Worm (Caenorhabditis elegans) whole organism, dauer: ENCODE results near the gene sra-10.
"Not testable (repeated sequence)": the region's sequence is repeated elsewhere in the genome, so short reads cannot be mapped to it uniquely, and the experiment has no call there.

Experiments used
- unc-62 ChIP-seq: sonication (generic microtip); optimal IDR thresholded peaks from 2 replicates; lab custom pipeline; 2017; ENCODE audit warnings: missing biosample characterization, missing genetic modification reagents, missing genetic modification characterization

sra-10 gene

DNA sequence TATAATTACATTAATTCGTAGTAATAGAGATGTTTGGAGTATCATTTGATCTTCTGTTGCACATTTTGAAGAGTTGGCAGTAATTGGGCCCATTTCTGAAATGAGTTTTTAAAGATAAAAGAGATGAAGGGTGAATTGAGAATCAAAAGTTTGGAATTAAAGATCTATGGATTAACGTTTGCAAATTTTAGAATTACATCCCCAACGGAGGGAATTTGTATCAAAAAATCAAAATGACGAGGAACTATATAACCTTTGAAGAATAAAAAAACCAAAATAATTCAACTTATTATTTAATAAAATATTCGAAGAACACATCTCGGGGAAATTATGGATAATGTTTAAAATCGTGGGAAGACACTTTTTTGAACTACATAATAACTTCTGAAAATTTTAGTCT is at the start of gene sra-10:
Gene sra-10, minus strand, starts transcription at position 101 of the 400 bp plus-strand sequence.
- TF ChIP-seq unc-62 (GFP tag; lab: Kevin White, UChicago): no peak

DNA sequence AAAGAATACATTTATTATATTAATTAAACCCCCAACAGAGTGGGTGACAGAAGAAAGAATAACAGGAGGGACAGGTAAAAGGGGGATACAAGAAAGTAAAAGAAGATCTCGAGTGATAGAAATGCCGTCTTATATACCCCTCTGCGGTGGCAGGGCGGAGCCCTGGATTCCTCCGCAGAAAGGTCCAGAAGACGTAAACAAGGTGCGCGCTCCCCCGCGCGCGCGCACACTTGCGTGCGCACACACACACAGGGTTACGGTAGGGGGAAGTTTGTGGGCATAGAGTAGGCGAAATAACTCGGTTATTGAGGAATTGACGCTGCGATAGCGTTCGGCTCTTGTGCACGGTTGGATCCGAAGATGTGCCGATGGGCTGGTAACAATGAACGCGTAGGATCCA is 47.0 kb upstream of the sra-10 start, which contains the start of gene R03D7.15:
Gene R03D7.15, plus strand, starts transcription at position 299 of the 400 bp plus-strand sequence.
- not testable (repeated sequence) for TF ChIP-seq unc-62 (GFP tag; lab: Kevin White, UChicago)

DNA sequence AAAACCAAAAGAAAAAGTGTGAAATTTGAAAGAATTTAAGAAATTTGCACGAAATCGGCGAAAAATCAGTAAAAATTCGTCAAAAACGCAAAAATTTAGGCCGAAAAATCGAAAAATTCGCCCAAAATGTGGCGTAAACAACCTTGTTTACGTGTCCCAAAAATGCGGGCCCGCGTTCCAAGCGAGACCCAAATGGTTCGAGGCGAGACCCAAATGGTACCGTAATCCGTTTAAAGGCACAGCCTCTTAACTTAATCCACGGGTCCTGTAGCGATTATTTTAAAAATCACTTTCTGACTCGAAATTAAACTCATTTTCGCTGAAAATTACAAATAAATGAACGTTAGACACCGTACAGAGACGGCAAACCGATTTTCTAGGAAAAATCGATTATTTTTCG is 40.4 kb upstream of the sra-10 start:
- TF ChIP-seq unc-62 (GFP tag; lab: Kevin White, UChicago): no peak

DNA sequence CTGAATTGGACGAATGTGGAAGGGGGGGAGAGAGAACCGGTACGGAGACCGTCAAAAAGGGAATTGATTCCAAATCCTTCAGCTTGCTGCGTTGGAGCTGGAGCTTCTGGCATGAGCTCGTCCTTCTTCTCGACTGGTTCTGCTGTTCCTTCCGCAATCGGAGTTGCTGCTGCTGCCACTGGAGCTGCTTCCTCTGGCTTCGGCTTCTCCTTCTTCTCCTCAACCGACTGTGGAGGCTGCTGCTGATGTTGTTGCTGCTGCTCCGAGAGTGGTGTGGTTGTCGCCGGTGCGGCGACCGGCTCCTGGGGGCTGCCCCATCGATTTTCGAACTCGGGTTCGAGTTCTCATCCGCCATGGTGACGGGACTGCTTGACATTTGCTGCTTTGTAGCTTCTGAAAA is 39.9 kb upstream of the sra-10 start, which contains the start of gene R03D7.2:
Gene R03D7.2, minus strand, starts transcription at position 399 of the 400 bp plus-strand sequence.
- no peak for TF ChIP-seq unc-62 (GFP tag; lab: Kevin White, UChicago)

DNA sequence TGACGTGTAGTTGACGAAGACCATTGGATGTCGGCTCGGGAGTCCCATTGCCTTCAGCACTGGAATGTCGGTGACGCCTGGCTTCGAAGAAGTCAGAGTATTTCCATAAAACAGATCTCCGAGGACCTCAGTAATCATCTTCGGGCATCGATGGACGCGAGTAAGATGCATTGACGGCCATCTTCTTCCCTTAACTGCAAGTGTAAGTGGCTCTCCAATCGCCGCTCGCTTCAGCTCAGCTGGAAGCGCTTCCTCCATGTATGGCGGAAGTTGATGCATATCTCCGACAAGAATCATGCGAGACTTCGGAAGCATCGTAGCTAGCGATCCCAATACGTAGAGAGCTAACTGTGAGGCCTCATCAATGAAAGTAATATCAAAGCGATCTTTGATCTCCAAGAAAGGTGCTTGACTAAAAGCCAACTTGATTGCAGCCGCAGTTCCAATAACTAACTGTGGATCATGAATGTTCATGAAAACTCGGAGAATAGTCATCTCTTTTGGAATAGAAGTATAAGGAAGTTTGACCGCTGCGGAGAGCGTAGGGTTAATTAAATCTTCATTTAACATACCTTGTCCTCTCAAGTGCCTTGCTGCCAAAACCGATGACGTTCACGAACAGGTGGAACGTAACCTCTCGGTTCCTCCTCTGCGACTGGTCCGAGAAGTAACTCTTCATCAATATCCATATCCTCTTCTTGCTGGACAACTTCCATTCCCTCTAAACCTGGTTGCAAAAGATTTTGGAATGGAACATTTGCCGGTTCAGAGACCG is 39.2 kb upstream of the sra-10 start:
- TF ChIP-seq unc-62 (GFP tag; lab: Kevin White, UChicago): no peak

DNA sequence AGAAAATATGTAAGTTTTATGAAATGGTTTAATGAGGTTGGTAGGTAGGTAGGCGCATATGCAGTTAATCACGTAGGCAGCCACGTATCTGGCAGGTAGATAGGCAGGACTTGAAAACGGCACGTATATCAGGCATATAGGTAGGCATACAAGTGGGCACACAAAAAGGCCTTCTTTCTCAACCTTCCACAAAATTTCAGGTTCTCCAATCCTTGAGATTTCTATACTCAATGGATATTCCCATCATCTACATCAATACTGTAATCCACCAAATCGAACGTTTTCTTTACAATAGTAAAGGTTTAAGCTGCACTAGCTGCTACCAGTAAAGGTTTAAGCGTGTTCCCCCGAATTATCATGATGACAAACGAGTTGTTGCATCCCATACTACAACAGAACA is 37.4 kb upstream of the sra-10 start:
- no peak for TF ChIP-seq unc-62 (GFP tag; lab: Kevin White, UChicago)

DNA sequence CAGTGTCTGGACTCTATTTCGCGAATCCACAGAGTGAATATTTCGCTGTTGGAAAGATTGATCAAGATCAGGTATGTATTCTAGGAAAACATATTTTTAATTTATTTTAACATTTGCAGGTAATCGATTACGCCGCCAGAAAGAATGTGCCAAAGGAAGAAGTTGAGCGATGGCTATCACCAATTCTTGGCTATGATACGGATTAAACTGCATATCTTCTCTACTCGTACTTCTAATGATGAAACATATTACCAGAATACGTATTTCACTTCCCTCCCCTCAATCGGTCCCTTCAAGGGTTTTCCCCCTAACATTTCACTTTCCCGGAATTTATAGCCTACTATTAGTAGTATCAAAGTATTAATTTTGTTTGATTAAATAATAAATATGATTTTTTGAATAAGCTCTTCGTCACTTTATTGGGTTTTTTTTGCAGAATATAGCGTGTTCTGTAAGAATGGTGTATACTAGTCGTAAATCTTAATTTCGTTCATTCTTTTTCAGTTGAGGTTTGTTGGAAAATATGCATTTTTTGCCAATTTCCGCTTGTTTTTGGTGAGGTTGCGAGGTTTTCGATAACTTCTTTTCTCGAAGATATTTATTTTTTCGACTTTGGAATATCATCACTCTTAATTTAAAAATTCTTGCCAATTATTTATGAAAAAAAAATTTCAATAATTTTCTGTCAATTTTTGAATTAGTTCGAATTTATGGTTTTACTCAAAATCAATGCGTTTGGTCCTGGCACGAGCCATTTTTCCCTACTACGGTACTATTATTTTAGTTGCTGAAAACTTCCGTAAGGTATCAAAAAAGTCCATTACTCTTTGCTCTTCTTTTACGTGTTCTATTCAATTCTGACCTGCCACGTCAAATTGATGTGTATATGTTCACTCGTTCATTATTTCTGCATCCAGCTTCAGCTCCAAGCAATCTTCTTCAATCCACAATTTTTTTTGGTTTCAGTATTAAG is 36.1 kb upstream of the sra-10 start:
- no peak for TF ChIP-seq unc-62 (GFP tag; lab: Kevin White, UChicago)

DNA sequence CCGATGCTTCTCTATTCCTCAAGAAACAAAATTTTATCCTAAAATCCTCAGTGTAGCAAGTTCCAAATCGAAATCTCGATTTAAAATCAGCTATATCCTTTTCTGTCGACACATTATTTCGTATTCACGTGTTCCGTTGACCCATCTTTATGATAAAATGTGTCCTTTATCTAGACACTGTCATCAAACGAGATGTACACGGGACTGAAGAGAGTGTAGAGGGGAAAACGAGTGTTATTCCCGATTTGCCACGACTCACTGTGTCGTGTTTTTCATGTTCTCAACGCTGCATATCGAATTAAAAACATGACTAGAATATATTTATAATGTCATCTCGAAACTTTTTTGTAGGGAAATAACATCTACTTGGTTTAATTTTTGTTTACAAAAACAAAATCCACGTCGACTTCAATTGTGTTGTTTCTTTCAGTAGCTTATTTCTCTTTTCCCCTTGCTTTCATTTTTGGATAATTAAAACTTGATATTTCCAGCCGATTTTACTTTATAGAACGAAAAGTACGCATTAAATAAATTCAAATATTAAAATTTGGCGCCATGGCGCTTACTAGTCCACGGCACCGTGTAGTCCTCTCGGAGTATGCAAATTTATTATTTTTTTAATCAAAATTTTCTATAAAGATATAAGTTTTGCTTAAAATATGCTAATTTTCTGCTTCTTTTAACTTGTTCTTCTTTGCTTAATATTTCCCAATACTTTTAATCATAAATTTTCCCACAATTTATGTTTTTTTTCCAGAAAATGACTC is 31.1 kb upstream of the sra-10 start, which contains the start of gene metr-1:
Gene metr-1, plus strand, starts transcription at position 758 of the 767 bp plus-strand sequence.
- no peak for TF ChIP-seq unc-62 (GFP tag; lab: Kevin White, UChicago)

DNA sequence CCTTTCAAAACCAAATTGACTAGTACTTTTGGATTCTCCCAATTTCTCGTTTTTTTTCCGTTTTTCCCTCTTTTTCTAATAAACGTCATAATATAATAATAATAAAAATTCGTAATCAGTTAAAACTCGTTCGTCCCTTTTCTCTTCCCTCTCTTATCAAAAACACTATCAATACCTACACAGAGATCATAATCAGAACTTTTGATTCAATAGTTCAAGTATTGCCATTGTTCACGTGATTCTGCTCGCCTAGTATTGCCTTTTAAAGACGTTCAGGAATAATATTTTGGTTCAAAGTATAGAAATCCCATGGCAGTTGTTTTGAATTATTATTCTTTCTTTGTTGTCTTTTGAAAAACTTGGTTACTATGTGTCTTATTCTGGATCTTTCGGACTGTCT is 29.8 kb upstream of the sra-10 start:
- TF ChIP-seq unc-62 (GFP tag; lab: Kevin White, UChicago): no peak

DNA sequence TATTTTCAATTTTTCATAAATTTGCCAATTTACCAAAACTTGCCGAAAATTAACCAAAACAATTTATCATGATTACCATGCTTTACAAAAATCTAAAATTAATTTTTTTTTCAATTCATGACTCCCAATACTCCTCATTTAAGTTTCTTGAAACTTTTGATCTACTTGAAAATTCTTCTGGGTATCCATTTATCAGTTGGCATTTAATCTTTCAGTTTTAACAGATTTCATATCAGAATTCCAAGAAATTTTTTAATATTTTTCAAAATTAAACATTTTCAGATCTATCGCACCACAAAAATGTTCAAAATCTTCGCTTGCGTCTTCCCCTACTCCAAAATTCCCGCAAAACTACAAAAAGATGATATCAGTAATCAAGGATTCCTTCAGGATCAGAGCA is 29.1 kb upstream of the sra-10 start, which contains the start of gene Y19D2B.2:
Gene Y19D2B.2, plus strand, starts transcription at position 301 of the 400 bp plus-strand sequence.
- no peak for TF ChIP-seq unc-62 (GFP tag; lab: Kevin White, UChicago)

DNA sequence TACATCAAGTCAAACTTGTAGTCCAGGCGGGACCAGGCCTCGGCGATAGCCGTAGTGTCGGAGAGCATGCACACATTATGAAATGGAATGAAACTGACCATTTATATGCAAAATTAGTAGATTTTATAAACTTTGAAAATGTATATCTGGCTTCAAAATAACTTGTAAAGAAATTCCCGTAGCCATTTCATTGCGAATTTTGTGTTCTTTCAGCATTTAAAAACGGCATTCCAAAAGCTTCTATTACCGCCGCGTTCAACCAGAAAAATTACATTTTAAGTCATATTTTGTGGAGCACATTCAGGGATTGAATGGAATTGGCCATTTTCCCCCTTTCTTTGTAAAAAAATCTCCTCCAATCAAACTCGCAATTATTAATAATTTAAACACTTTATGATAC is 28.0 kb upstream of the sra-10 start, which contains the start of gene Y19D2B.1:
Gene Y19D2B.1, minus strand, starts transcription at position 101 of the 400 bp plus-strand sequence.
- not testable (repeated sequence) for TF ChIP-seq unc-62 (GFP tag; lab: Kevin White, UChicago)

DNA sequence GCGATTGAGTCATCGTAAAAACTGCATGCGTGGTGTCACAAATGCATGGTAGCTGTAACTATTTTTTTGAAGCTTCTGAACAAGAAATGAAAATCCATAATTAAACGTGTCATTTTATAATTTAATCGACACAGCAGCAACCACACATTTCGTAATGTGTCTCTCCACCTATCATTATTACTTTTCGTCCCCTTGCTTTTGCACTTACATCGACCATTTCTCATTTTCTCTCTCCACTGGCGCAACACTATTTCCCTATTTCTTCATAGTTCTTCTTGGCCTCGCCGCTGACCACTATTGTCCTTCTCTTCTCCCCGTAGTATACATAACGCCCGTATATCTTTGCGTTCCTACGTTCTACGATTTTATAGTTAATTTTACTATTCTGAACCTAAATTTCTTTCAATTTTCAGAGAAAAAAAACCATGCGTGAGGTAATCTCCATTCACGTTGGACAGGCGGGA is 23.4 kb upstream of the sra-10 start, which contains the start of gene tba-4:
Gene tba-4, plus strand, starts transcription at position 414 of the 464 bp plus-strand sequence.
- no peak for TF ChIP-seq unc-62 (GFP tag; lab: Kevin White, UChicago)

DNA sequence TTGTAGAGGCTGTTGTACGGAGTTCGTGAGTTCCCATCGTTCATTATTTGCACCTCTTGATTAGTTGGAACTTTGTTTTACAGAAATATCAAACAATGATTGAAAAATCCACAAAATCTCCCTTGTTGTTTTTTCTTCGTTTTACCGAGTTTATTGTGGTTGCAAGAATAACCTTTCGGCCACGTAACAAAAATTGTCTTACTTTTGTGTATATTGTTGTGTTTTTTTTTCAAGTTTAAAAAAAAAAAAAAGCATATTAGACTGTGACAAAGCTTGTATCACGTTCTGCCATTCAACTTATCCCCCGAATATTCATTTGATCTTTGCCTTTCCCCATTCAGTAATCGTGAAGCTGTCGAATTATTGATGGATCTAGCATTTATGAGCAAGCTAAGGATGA is 22.3 kb upstream of the sra-10 start, which contains the start of gene F44F4.10:
Gene F44F4.10, minus strand, starts transcription at position 101 of the 400 bp plus-strand sequence.
- no peak for TF ChIP-seq unc-62 (GFP tag; lab: Kevin White, UChicago)

DNA sequence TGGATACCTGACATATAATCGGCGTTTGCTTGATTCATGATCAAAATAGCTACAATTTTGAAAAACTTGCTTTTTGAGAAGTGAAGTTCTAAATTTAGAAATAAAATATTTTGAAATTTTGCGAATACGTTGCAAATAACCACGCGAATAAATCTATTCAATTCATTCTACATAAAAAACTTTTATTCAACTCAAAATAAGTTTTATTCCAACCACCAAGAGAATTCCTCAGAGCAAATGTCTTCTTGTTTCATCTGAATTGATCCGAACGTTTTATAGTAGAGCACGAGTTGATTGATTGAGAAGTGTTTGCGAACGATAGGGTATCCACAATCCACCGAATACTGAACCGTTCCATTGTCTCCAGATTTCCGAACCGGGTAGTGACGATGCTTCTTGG is 20.8 kb upstream of the sra-10 start, which contains the start of gene F44F4.9:
Gene F44F4.9, minus strand, starts transcription at position 101 of the 400 bp plus-strand sequence.
- TF ChIP-seq unc-62 (GFP tag; lab: Kevin White, UChicago): no peak
